Fruit fly (Drosophila melanogaster) whole organism, embryonic: ENCODE measurements around the gene CG12118.

ENCODE experiments used
- Ada2b ChIP-seq: fragments of 200-800 bp; sonication (Bioruptor generic); IDR thresholded peaks from 2 replicates; pipeline ENCODE4 v1.3.6; 2022; ENCODE audit warnings: missing biosample characterization, missing genetic modification characterization
- CG10147 ChIP-seq: fragments of 200-800 bp; sonication (Bioruptor generic); optimal IDR thresholded peaks from 2 replicates; lab custom pipeline; 2019; ENCODE audit warnings: missing biosample characterization, mild to moderate bottlenecking, missing genetic modification characterization, moderate library complexity
- CG10209 ChIP-seq: fragments of 200-800 bp; sonication (Bioruptor generic); optimal IDR thresholded peaks from 3 replicates; lab custom pipeline; 2017; ENCODE audit warnings: missing biosample characterization, mild to moderate bottlenecking, missing genetic modification characterization, missing genetic modification reagents
- CG10431 ChIP-seq: fragments of 200-800 bp; sonication (Bioruptor generic); optimal IDR thresholded peaks from 3 replicates; lab custom pipeline; 2018; ENCODE audit warnings: missing biosample characterization, mild to moderate bottlenecking, missing genetic modification characterization
- CG11696 ChIP-seq: fragments of 200-800 bp; sonication (Bioruptor generic); IDR thresholded peaks from 2 replicates; pipeline ENCODE4 v1.3.6; 2022; ENCODE audit warnings: missing biosample characterization, missing genetic modification characterization
- CG16813 ChIP-seq: fragments of 200-800 bp; sonication (Bioruptor generic); IDR thresholded peaks from 3 replicates; pipeline ENCODE4 v1.3.6; 2022; ENCODE audit warnings: missing biosample characterization, missing genetic modification characterization; ENCODE audit not compliant: partially characterized antibody
- CG18262 ChIP-seq: fragments of 200-800 bp; optimal IDR thresholded peaks from 3 replicates; lab custom pipeline; 2019; ENCODE audit warnings: missing biosample characterization, mild to moderate bottlenecking, missing genetic modification characterization, moderate library complexity
- CG2116 ChIP-seq: fragments of 200-800 bp; sonication (Bioruptor generic); optimal IDR thresholded peaks from 3 replicates; lab custom pipeline; 2018; ENCODE audit warnings: missing biosample characterization, mild to moderate bottlenecking, missing genetic modification characterization
- CG33213 ChIP-seq: fragments of 200-800 bp; sonication (Bioruptor generic); optimal IDR thresholded peaks from 3 replicates; lab custom pipeline; 2016; ENCODE audit warnings: missing biosample characterization, missing genetic modification characterization
- CG34376 ChIP-seq: fragments of 200-800 bp; sonication (Bioruptor generic); optimal IDR thresholded peaks from 2 replicates; lab custom pipeline; 2018; ENCODE audit warnings: missing biosample characterization, mild to moderate bottlenecking, missing genetic modification characterization
- CG4282 ChIP-seq: fragments of 200-800 bp; sonication (Bioruptor generic); optimal IDR thresholded peaks from 2 replicates; lab custom pipeline; 2016; ENCODE audit warnings: missing biosample characterization, missing genetic modification characterization
- CG7372 ChIP-seq: fragments of 200-800 bp; sonication (Bioruptor generic); IDR thresholded peaks from 2 replicates; pipeline ENCODE4 v1.3.6; 2022; ENCODE audit warnings: missing biosample characterization, missing genetic modification characterization
- CG7556 ChIP-seq: fragments of 200-800 bp; sonication (Bioruptor generic); optimal IDR thresholded peaks from 2 replicates; lab custom pipeline; 2017; ENCODE audit warnings: missing biosample characterization, mild to moderate bottlenecking, missing genetic modification characterization
- CG7745 ChIP-seq: fragments of 200-800 bp; sonication (Bioruptor generic); optimal IDR thresholded peaks from 2 replicates; lab custom pipeline; 2018; ENCODE audit warnings: missing biosample characterization, mild to moderate bottlenecking, missing genetic modification characterization, moderate library complexity
- CG7987 ChIP-seq: fragments of 200-800 bp; sonication (Bioruptor generic); optimal IDR thresholded peaks from 2 replicates; lab custom pipeline; 2018; ENCODE audit warnings: missing biosample characterization, mild to moderate bottlenecking, missing genetic modification characterization, moderate library complexity
- CG8089 ChIP-seq: fragments of 200-800 bp; sonication (Bioruptor generic); optimal IDR thresholded peaks from 3 replicates; lab custom pipeline; 2016; ENCODE audit warnings: missing biosample characterization, missing genetic modification characterization
- Dref ChIP-seq: fragments of 200-800 bp; sonication (Bioruptor generic); IDR thresholded peaks from 2 replicates; pipeline ENCODE4 v1.3.6; 2022; ENCODE audit warnings: missing biosample characterization, missing genetic modification characterization
- HLHmδ ChIP-seq: fragments of 200-800 bp; sonication (Bioruptor generic); optimal IDR thresholded peaks from 2 replicates; lab custom pipeline; 2018; ENCODE audit warnings: missing biosample characterization, mild to moderate bottlenecking, missing genetic modification characterization, moderate library complexity
- Hsf ChIP-seq: fragments of 200-800 bp; sonication (Bioruptor generic); optimal IDR thresholded peaks from 3 replicates; lab custom pipeline; 2016; ENCODE audit warnings: missing biosample characterization, missing genetic modification characterization
- Lhr ChIP-seq: fragments of 200-800 bp; sonication (Bioruptor generic); optimal IDR thresholded peaks from 3 replicates; lab custom pipeline; 2017; ENCODE audit warnings: mild to moderate bottlenecking, missing biosample characterization, missing genetic modification reagents, missing genetic modification characterization
- MESR4 ChIP-seq: fragments of 200-800 bp; sonication (Bioruptor generic); optimal IDR thresholded peaks from 2 replicates; lab custom pipeline; 2018; ENCODE audit warnings: missing biosample characterization, mild to moderate bottlenecking, missing genetic modification characterization, moderate library complexity
- Meics ChIP-seq: fragments of 200-800 bp; sonication (Bioruptor generic); optimal IDR thresholded peaks from 2 replicates; lab custom pipeline; 2017; ENCODE audit warnings: missing biosample characterization, mild to moderate bottlenecking, missing genetic modification characterization
- Optix ChIP-seq: fragments of 200-800 bp; sonication (Bioruptor generic); IDR thresholded peaks from 3 replicates; pipeline ENCODE4 v1.3.6; 2022; ENCODE audit warnings: missing biosample characterization, missing genetic modification characterization
- Six4 ChIP-seq: fragments of 200-800 bp; sonication (Bioruptor generic); optimal IDR thresholded peaks from 2 replicates; lab custom pipeline; 2016; ENCODE audit warnings: missing biosample characterization, missing genetic modification characterization
- Spps ChIP-seq: fragments of 200-800 bp; sonication (Bioruptor generic); optimal IDR thresholded peaks from 2 replicates; lab custom pipeline; 2018; ENCODE audit warnings: missing biosample characterization, mild to moderate bottlenecking, missing genetic modification characterization
- Stat92E ChIP-seq, 3 experiments: fragments of >200 bp in 2 of 3; fragments of 200-800 bp in 1 of 3; sonication (Bioruptor generic) in 1 of 3; optimal IDR thresholded peaks; 2 replicates each; lab custom pipeline; 2017 to 2019; ENCODE audit warnings: missing biosample characterization in 3 of 3, missing genetic modification characterization in 3 of 3, mild to moderate bottlenecking in 1 of 3, moderate library complexity in 1 of 3
- Tbp ChIP-seq: fragments of >200 bp; optimal IDR thresholded peaks from 2 replicates; lab custom pipeline; 2018; ENCODE audit warnings: missing biosample characterization, missing genetic modification characterization
- al ChIP-seq: fragments of 200-800 bp; sonication (Bioruptor generic); IDR thresholded peaks from 2 replicates; pipeline ENCODE4 v1.3.6; 2022; ENCODE audit warnings: missing biosample characterization, missing genetic modification characterization
- ato ChIP-seq: fragments of 200-800 bp; sonication (Bioruptor generic); IDR thresholded peaks from 2 replicates; pipeline ENCODE4 v1.3.6; 2022; ENCODE audit warnings: missing biosample characterization, missing genetic modification characterization; ENCODE audit not compliant: partially characterized antibody
- bbx ChIP-seq: fragments of 200-800 bp; sonication (Bioruptor generic); IDR thresholded peaks from 2 replicates; pipeline ENCODE4 v1.3.6; 2022; ENCODE audit warnings: missing biosample characterization, missing genetic modification characterization; ENCODE audit not compliant: partially characterized antibody
- bcd ChIP-seq: fragments of 200-800 bp; sonication (Bioruptor generic); optimal IDR thresholded peaks from 2 replicates; lab custom pipeline; 2017; ENCODE audit warnings: missing biosample characterization, mild to moderate bottlenecking, missing genetic modification characterization
- bowl ChIP-seq: fragments of 200-800 bp; sonication (Bioruptor generic); IDR thresholded peaks from 2 replicates; pipeline ENCODE4 v1.3.6; 2022; ENCODE audit warnings: missing biosample characterization, missing genetic modification characterization
- btn ChIP-seq: fragments of 200-800 bp; sonication (Bioruptor generic); optimal IDR thresholded peaks from 2 replicates; lab custom pipeline; 2016; ENCODE audit warnings: missing biosample characterization, missing genetic modification characterization
- crc ChIP-seq: fragments of 200-800 bp; sonication (Bioruptor generic); optimal IDR thresholded peaks from 2 replicates; lab custom pipeline; 2016; ENCODE audit warnings: missing biosample characterization, missing genetic modification characterization
- crp ChIP-seq, 2 experiments: fragments of 200-800 bp; sonication (Bioruptor generic); optimal IDR thresholded peaks; 2 replicates in 1 of 2; 3 replicates in 1 of 2; lab custom pipeline; 2017; ENCODE audit warnings: missing biosample characterization in 2 of 2, missing genetic modification characterization in 2 of 2, mild to moderate bottlenecking in 1 of 2, moderate library complexity in 1 of 2
- dm ChIP-seq: fragments of 200-800 bp; sonication (Bioruptor generic); optimal IDR thresholded peaks from 3 replicates; lab custom pipeline; 2016; ENCODE audit warnings: missing biosample characterization, missing genetic modification characterization
- eyg ChIP-seq: fragments of 200-800 bp; sonication (Bioruptor generic); optimal IDR thresholded peaks from 3 replicates; lab custom pipeline; 2016; ENCODE audit warnings: missing biosample characterization, missing genetic modification characterization
- fd96Cb ChIP-seq: fragments of 200-800 bp; sonication (Bioruptor generic); optimal IDR thresholded peaks from 2 replicates; lab custom pipeline; 2018; ENCODE audit warnings: missing biosample characterization, mild to moderate bottlenecking, missing genetic modification characterization, moderate library complexity
- ftz-f1 ChIP-seq: fragments of 200-800 bp; sonication (Bioruptor generic); optimal IDR thresholded peaks from 2 replicates; lab custom pipeline; 2016; ENCODE audit warnings: missing biosample characterization, missing genetic modification characterization
- hbn ChIP-seq: fragments of 200-800 bp; sonication (Bioruptor generic); IDR thresholded peaks from 2 replicates; pipeline ENCODE4 v1.3.6; 2022; ENCODE audit warnings: missing biosample characterization, missing genetic modification characterization; ENCODE audit not compliant: partially characterized antibody
- hkb ChIP-seq, 2 experiments: fragments of 200-800 bp in 1 of 2; fragments of >200 bp in 1 of 2; sonication (Bioruptor generic) in 1 of 2; IDR thresholded peaks in 1 of 2; optimal IDR thresholded peaks in 1 of 2; 2 replicates each; pipeline versions ENCODE4 v1.3.6 to Lab custom; 2017 to 2022; ENCODE audit warnings: missing biosample characterization in 1 of 2, missing genetic modification characterization in 1 of 2
- ind ChIP-seq: fragments of 200-800 bp; sonication (Bioruptor generic); optimal IDR thresholded peaks from 3 replicates; lab custom pipeline; 2016; ENCODE audit warnings: missing biosample characterization, missing genetic modification characterization
- odd ChIP-seq: fragments of 200-800 bp; sonication (Bioruptor generic); optimal IDR thresholded peaks from 2 replicates; lab custom pipeline; 2017; ENCODE audit warnings: missing biosample characterization, mild to moderate bottlenecking, missing genetic modification characterization
- peb ChIP-seq: fragments of 200-800 bp; sonication (Bioruptor generic); IDR thresholded peaks from 2 replicates; pipeline ENCODE4 v1.3.6; 2022; ENCODE audit warnings: missing biosample characterization, missing genetic modification characterization
- seq ChIP-seq: fragments of 200-800 bp; sonication (Bioruptor generic); IDR thresholded peaks from 2 replicates; pipeline ENCODE4 v1.3.6; 2022; ENCODE audit warnings: missing biosample characterization, missing genetic modification characterization
- sima ChIP-seq: fragments of 200-800 bp; sonication (Bioruptor generic); optimal IDR thresholded peaks from 2 replicates; lab custom pipeline; 2016; ENCODE audit warnings: missing biosample characterization, missing genetic modification characterization
- toy ChIP-seq: fragments of 200-800 bp; sonication (Bioruptor generic); IDR thresholded peaks from 2 replicates; pipeline ENCODE4 v1.3.6; 2022; ENCODE audit warnings: missing biosample characterization, missing genetic modification characterization
- zen ChIP-seq: fragments of 200-800 bp; sonication (Bioruptor generic); optimal IDR thresholded peaks from 3 replicates; lab custom pipeline; 2018; ENCODE audit warnings: missing biosample characterization, mild to moderate bottlenecking, missing genetic modification characterization, moderate library complexity

CG12118 gene

dm6 chrX:9201866-9202681, 5.9 kb upstream of the CG12118 start (continued):
- TF ChIP-seq CG7556 (GFP tag; lab: Kevin White, UChicago) (peak; percentile 83), Optix (GFP tag; lab: Robert Waterston, UW) (peak; percentile 45; the same call in 1 of the 3 replicates), seq (GFP tag; lab: Robert Waterston, UW) (no peak), toy (GFP tag; lab: Robert Waterston, UW) (peak; percentile 66), CG7987 (GFP tag; lab: Kevin White, UChicago) (peak; percentile 71), CG34376 (GFP tag; lab: Kevin White, UChicago) (peak; percentile 32), al (GFP tag; lab: Robert Waterston, UW) (peak; percentile 92), bcd (GFP tag; lab: Kevin White, UChicago) (peak; percentile 84), Meics (GFP tag; lab: Kevin White, UChicago) (peak; percentile 93), bbx (GFP tag; lab: Robert Waterston, UW) (no peak), eyg (GFP tag; lab: Kevin White, UChicago) (no peak), crp (GFP tag; optimal IDR thresholded peaks at IDR 0.05; lab: Kevin White, UChicago) (no peak), HLHmδ (GFP tag; lab: Kevin White, UChicago) (no peak), hbn (GFP tag; lab: Robert Waterston, UW) (no peak), Hsf (GFP tag; lab: Kevin White, UChicago) (peak; percentile 8), btn (GFP tag; lab: Kevin White, UChicago) (no peak), CG33213 (GFP tag; lab: Kevin White, UChicago) (no peak), fd96Cb (peak; percentile 39), CG11696 (peak; percentile 72), ftz-f1 (no peak), CG2116 (GFP tag; lab: Kevin White, UChicago) (no peak), Dref (GFP tag; lab: Robert Waterston, UW) (peak; percentile 45), CG7745 (tag; lab: Kevin White, UChicago) (no peak), CG10147 (peak; percentile 35), Tbp (GFP tag; lab: Kevin White, UChicago) (no peak), CG4282 (GFP tag; lab: Kevin White, UChicago) (no peak), CG10431 (no peak), CG10209 (peak; percentile 74), ato (no peak), Spps (no peak), Six4 (GFP tag; lab: Kevin White, UChicago) (no peak), Ada2b (GFP tag; lab: Robert Waterston, UW) (peak; percentile 79), crc (no peak), peb (GFP tag; lab: Robert Waterston, UW) (no peak), CG7372 (GFP tag; lab: Robert Waterston, UW) (peak; percentile 85), Stat92E (GFP tag; optimal IDR thresholded peaks at IDR 0.05; lab: Kevin White, UChicago) (no peak), sima (GFP tag; lab: Kevin White, UChicago) (no peak), CG8089 (no peak), bowl (GFP tag; lab: Robert Waterston, UW) (peak; percentile 58; the same call in 1 of the 2 replicates), CG16813 (GFP tag; lab: Robert Waterston, UW) (no peak), zen (tag; lab: Kevin White, UChicago) (no peak), Lhr (no peak), hkb (optimal IDR thresholded peaks at IDR 0.05; lab: Kevin White, UChicago) (no peak), hkb (GFP tag; IDR thresholded peaks at IDR 0.05; lab: Robert Waterston, UW) (peak; percentile 64), dm (GFP tag; lab: Kevin White, UChicago) (no peak), MESR4 (GFP tag; lab: Kevin White, UChicago) (no peak), odd (GFP tag; lab: Kevin White, UChicago) (peak; percentile 58), CG18262 (tag; lab: Kevin White, UChicago) (peak; percentile 64), ind (GFP tag; lab: Kevin White, UChicago) (peak; percentile 51)
